Worm (Caenorhabditis elegans) whole organism, L2 larva: Measurements from ENCODE around the gene Y39A3A.3.

ENCODE experiments used
- mab-5 ChIP-seq: fragments of 150-350 bp; optimal IDR thresholded peaks from 2 replicates; lab custom pipeline; 2014; ENCODE audit warnings: missing biosample characterization, missing genetic modification characterization
- skn-1 ChIP-seq: sonication (generic microtip); optimal IDR thresholded peaks from 2 replicates; lab custom pipeline; 2017; ENCODE audit warnings: missing biosample characterization, missing genetic modification characterization
- zag-1 ChIP-seq: fragments of 150-350 bp; optimal IDR thresholded peaks from 2 replicates; lab custom pipeline; 2014; ENCODE audit warnings: missing biosample characterization, missing genetic modification characterization

- TF ChIP-seq mab-5 (tag; lab: Kevin White, UChicago) (no peak), skn-1 (no peak), zag-1 (no peak)
Observed at ce11 chrIII:2116797-2117196, 48.6 kb upstream of the Y39A3A.3 start, which contains the start of gene Y48G9A.11.
